Fruit fly (Drosophila melanogaster): ENCODE data around the gene MED30.

MED30 gene

DNA sequence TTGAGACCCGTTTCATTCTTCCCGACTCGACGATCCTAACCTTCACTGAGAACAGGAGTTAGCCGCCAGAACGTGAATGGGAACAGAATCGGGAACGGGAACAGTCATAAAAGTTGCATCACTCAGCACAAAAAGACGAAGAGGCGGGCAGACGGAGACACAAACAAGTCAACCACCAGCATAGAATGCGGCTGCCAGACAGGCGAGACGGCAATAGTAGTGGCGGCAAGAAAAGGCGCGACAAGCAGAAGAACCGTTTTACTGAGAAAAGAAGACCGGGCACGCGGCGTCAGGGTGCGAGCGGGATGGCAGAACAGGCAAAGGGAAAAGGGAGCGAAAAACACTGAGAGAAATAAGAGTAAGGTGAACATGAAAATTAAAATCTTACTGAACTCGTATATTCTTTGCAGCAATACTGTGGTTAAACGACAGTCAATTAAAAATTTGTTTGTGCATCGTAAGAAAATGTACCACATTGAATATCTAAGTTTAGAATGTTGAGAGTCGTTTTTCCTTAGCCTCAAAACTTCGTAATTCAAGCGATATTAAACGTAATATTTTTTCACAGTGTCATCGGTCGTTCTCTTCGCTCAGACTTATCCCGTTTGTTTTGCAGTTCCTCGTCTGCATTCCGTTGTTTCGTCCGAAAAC lies 13.4 kb downstream of the MED30 start (continued):
- peak; percentile 90 for TF ChIP-seq CG9139 (GFP tag; optimal IDR thresholded peaks at IDR 0.05)
- peak; percentile 94 for TF ChIP-seq CG6792 (GFP tag; optimal IDR thresholded peaks at IDR 0.05)
- TF ChIP-seq Met (GFP tag; optimal IDR thresholded peaks at IDR 0.05), result peak; percentile 95
- peak; percentile 49 for TF ChIP-seq CG11294 (GFP tag; IDR thresholded peaks at IDR 0.05)
- peak; percentile 84 for TF ChIP-seq eg (GFP tag; IDR thresholded peaks at IDR 0.05)
- peak; percentile 89 for TF ChIP-seq CG10631 (GFP tag; optimal IDR thresholded peaks at IDR 0.05)
- TF ChIP-seq Eip93F (GFP tag; optimal IDR thresholded peaks at IDR 0.05), result peak; percentile 80
- peak; percentile 92 for TF ChIP-seq Lpt (GFP tag; optimal IDR thresholded peaks at IDR 0.05)
- TF ChIP-seq CG32006 (GFP tag; optimal IDR thresholded peaks at IDR 0.05), result peak; percentile 90
- peak; percentile 91 for TF ChIP-seq Ets96B (tag; optimal IDR thresholded peaks at IDR 0.05)
- peak; percentile 95 for TF ChIP-seq lz (GFP tag; optimal IDR thresholded peaks at IDR 0.05)
- TF ChIP-seq CG8319 (GFP tag; optimal IDR thresholded peaks at IDR 0.05), result peak; percentile 87
- peak; percentile 95 for TF ChIP-seq cyc (GFP tag; optimal IDR thresholded peaks at IDR 0.05)
- TF ChIP-seq fd85E (GFP tag; optimal IDR thresholded peaks at IDR 0.05), result peak; percentile 78
- peak; percentile 82 for TF ChIP-seq CG16779 (tag; optimal IDR thresholded peaks at IDR 0.05)
- TF ChIP-seq Ets21C (GFP tag; optimal IDR thresholded peaks at IDR 0.05), result peak; percentile 93
- peak; percentile 87 for TF ChIP-seq Hr4 (GFP tag; optimal IDR thresholded peaks at IDR 0.05)
- peak; percentile 92 for TF ChIP-seq CG1621 (tag; optimal IDR thresholded peaks at IDR 0.05)
- TF ChIP-seq CG8632 (GFP tag; optimal IDR thresholded peaks at IDR 0.05), result peak; percentile 90

DNA sequence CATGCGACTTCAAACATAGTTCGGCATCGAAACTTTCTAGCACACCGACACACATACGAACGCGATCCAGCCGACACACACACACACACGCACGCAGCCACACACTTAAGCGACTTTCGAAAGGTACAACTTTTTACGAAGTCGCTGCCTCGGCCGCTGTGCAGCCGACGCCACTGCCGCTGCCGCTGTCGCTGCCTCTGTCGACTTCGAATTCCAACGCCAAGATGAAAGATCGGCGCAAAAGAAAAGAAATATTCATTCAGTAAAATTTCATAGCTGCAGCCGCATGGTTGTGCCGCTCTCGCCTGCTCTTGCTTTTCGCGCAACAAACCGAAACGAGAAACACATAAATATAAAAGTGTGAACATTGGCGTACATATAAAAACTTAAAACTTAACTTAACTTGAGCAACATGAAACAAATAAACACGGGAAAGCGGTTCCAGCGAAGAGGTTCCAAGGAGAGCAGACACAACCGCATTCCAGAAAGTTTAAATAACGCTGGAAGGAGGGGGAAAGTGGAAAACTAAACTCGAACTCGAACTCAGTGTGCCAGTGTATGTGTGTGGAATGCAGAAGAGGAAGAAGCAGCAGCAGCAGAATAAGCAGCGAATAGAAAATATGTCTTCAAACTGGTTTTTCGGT lies 14.3 kb downstream of the MED30 start:
- TF ChIP-seq Ets96B (tag; optimal IDR thresholded peaks at IDR 0.05) (no peak), CG11902 (GFP tag; optimal IDR thresholded peaks at IDR 0.05) (no peak), Eip78C (GFP tag) (peak; percentile 41), svp (GFP tag) (peak; percentile 39), CG6276 (GFP tag; optimal IDR thresholded peaks at IDR 0.05) (peak; percentile 18)

DNA sequence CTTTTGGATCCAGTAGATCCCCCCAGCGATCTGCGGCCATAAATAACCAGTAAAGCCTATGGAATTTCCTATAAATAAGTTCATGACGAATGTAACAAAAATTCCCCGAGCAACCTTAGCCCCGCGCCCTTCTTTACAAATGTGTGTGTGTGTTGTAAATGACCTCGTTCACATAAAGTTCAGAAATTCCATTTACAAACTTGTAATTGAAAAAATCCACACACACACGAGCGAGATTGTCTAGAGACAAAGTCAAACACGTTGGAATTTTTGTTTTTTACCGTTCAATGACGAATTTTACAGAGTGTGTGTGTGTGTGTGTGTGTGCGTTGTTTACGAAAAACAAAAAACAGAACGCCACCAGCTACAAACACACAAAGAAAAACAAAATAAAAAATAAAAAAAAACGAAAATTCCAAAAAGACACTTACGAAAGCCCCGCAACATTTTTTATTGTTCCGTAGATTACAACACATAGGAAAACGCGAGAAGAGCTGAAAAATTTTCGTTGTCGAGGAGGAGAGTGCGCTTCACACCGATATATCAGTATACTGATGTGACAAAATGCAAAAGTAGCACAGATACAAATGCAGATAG lies 15.0 kb downstream of the MED30 start:
- TF ChIP-seq net (GFP tag; optimal IDR thresholded peaks at IDR 0.05) (no peak), CG10631 (GFP tag; optimal IDR thresholded peaks at IDR 0.05) (no peak), CG8632 (GFP tag; optimal IDR thresholded peaks at IDR 0.05) (no peak), vri (GFP tag; optimal IDR thresholded peaks at IDR 0.05) (peak; percentile 39), acj6 (GFP tag; optimal IDR thresholded peaks at IDR 0.05) (no peak), CG34406 (GFP tag; optimal IDR thresholded peaks at IDR 0.05) (no peak), CG6808 (GFP tag; optimal IDR thresholded peaks at IDR 0.05) (no peak), CG8119 (GFP tag; IDR thresholded peaks at IDR 0.05) (peak; percentile 52; the same call in 2 of the 3 replicates), CG6163 (GFP tag; IDR thresholded peaks at IDR 0.05) (peak; percentile 20; the same call in 1 of the 3 replicates), eg (GFP tag; IDR thresholded peaks at IDR 0.05) (peak; percentile 61; the same call in 1 of the 3 replicates), achi (GFP tag; optimal IDR thresholded peaks at IDR 0.05) (no peak), CG6276 (GFP tag; optimal IDR thresholded peaks at IDR 0.05) (peak; percentile 31), CG15336 (GFP tag; IDR thresholded peaks at IDR 0.05) (0 out of 2 replicates have a peak, but pooled peaks have one; percentile 29), CG3919 (GFP tag; optimal IDR thresholded peaks at IDR 0.05) (no peak), fkh (GFP tag; optimal IDR thresholded peaks at IDR 0.05) (peak; percentile 41), Eip78C (GFP tag) (peak; percentile 55), fd85E (GFP tag; optimal IDR thresholded peaks at IDR 0.05) (no peak), Smox (GFP tag; optimal IDR thresholded peaks at IDR 0.05) (peak; percentile 8), CG32006 (GFP tag; optimal IDR thresholded peaks at IDR 0.05) (peak; percentile 22), CG6854 (GFP tag; optimal IDR thresholded peaks at IDR 0.05) (peak; percentile 37), svp (GFP tag) (peak; percentile 78), Blimp-1 (GFP tag; optimal IDR thresholded peaks at IDR 0.05) (no peak), topi (GFP tag; optimal IDR thresholded peaks at IDR 0.05) (peak; percentile 31), CG8319 (GFP tag; optimal IDR thresholded peaks at IDR 0.05) (no peak)

Measured in whole organism, prepupa.